Fruit fly (Drosophila melanogaster) whole organism, wandering third instar larva: ENCODE measurements around the gene CG9609.
A peak's percentile ranks its signal among the peaks of the same experiment; 100 is the strongest.

Source experiments
- Abd-B ChIP-seq: fragments of >200 bp; optimal IDR thresholded peaks from 2 replicates; lab custom pipeline; 2017; ENCODE audit warnings: missing biosample characterization, missing genetic modification characterization
- CG32264 ChIP-seq: fragments of 200-800 bp; sonication (Bioruptor generic); optimal IDR thresholded peaks from 2 replicates; lab custom pipeline; 2016; ENCODE audit warnings: missing biosample characterization, missing genetic modification characterization
- CG9705 ChIP-seq: fragments of 200-800 bp; sonication (Bioruptor generic); optimal IDR thresholded peaks from 2 replicates; lab custom pipeline; 2018; ENCODE audit warnings: missing biosample characterization, mild to moderate bottlenecking, missing genetic modification characterization
- CrebA ChIP-seq: fragments of 200-800 bp; sonication (Bioruptor generic); optimal IDR thresholded peaks from 2 replicates; lab custom pipeline; 2016; ENCODE audit warnings: missing biosample characterization, mild to moderate bottlenecking, missing genetic modification characterization, borderline replicate concordance
- Dfd ChIP-seq: fragments of >200 bp; optimal IDR thresholded peaks from 2 replicates; lab custom pipeline; 2017; ENCODE audit warnings: missing biosample characterization, missing genetic modification characterization
- Dif ChIP-seq: fragments of 200-275, 200-300 bp; sonication (Bioruptor generic); optimal IDR thresholded peaks from 2 replicates; lab custom pipeline; 2018; ENCODE audit warnings: missing biosample characterization, missing genetic modification characterization; ENCODE audit not compliant: partially characterized antibody
- GATAd ChIP-seq: sonication (Bioruptor generic); optimal IDR thresholded peaks from 2 replicates; lab custom pipeline; 2016; ENCODE audit warnings: missing biosample characterization, missing genetic modification characterization
- HLH106 ChIP-seq: fragments of 200-800 bp; optimal IDR thresholded peaks from 3 replicates; lab custom pipeline; 2019; ENCODE audit warnings: missing biosample characterization, mild to moderate bottlenecking, missing genetic modification characterization, moderate library complexity
- Hnf4 ChIP-seq: fragments of 200-800 bp; sonication (Bioruptor generic); optimal IDR thresholded peaks from 2 replicates; lab custom pipeline; 2016; ENCODE audit warnings: missing biosample characterization, mild to moderate bottlenecking, missing genetic modification characterization
- Hr78 ChIP-seq: fragments of >200 bp; optimal IDR thresholded peaks from 2 replicates; lab custom pipeline; 2017; ENCODE audit warnings: missing biosample characterization, missing genetic modification characterization
- Hr83 ChIP-seq: fragments of 200-300 bp; sonication (Bioruptor generic); optimal IDR thresholded peaks from 2 replicates; lab custom pipeline; 2016; ENCODE audit warnings: missing biosample characterization, mild to moderate bottlenecking, missing genetic modification characterization, moderate library complexity; ENCODE audit not compliant: poor library complexity, severe bottlenecking
- Jra ChIP-seq: sonication (Bioruptor generic); optimal IDR thresholded peaks from 2 replicates; lab custom pipeline; 2016; ENCODE audit warnings: missing biosample characterization, missing genetic modification characterization
- Mio ChIP-seq: sonication (Bioruptor generic); optimal IDR thresholded peaks from 2 replicates; lab custom pipeline; 2016; ENCODE audit warnings: missing biosample characterization, missing genetic modification characterization
- Myc ChIP-seq: fragments of >200 bp; optimal IDR thresholded peaks from 2 replicates; lab custom pipeline; 2017
- N ChIP-seq: fragments of >200 bp; optimal IDR thresholded peaks from 2 replicates; lab custom pipeline; 2018; ENCODE audit warnings: missing biosample characterization, missing external identifiers, missing genetic modification characterization
- OdsH ChIP-seq: fragments of 200-800 bp; sonication (Bioruptor generic); optimal IDR thresholded peaks from 2 replicates; lab custom pipeline; 2016; ENCODE audit warnings: missing biosample characterization, mild to moderate bottlenecking, missing genetic modification characterization
- Rel ChIP-seq, 2 experiments: fragments of 200-800 bp; sonication (Bioruptor generic) in 1 of 2; optimal IDR thresholded peaks; 2 replicates in 1 of 2; 3 replicates in 1 of 2; lab custom pipeline; 2016 to 2019; ENCODE audit warnings: mild to moderate bottlenecking in 2 of 2, missing biosample characterization in 2 of 2, missing genetic modification characterization in 2 of 2, moderate library complexity in 1 of 2
- Sp1 ChIP-seq: fragments of 200-800 bp; sonication (Bioruptor generic); optimal IDR thresholded peaks from 3 replicates; lab custom pipeline; 2019; ENCODE audit warnings: missing biosample characterization, mild to moderate bottlenecking, missing genetic modification characterization, moderate library complexity
- Vsx2 ChIP-seq: fragments of 200-300, 225-300 bp; sonication (Bioruptor generic); optimal IDR thresholded peaks from 2 replicates; lab custom pipeline; 2018; ENCODE audit warnings: missing biosample characterization, missing genetic modification characterization; ENCODE audit not compliant: partially characterized antibody
- br ChIP-seq: fragments of 200-800 bp; sonication (Bioruptor generic); optimal IDR thresholded peaks from 2 replicates; lab custom pipeline; 2016; ENCODE audit warnings: missing biosample characterization, missing genetic modification characterization
- brk ChIP-seq: fragments of 200-800 bp; sonication (Bioruptor generic); optimal IDR thresholded peaks from 2 replicates; lab custom pipeline; 2016; ENCODE audit warnings: missing biosample characterization, mild to moderate bottlenecking, missing genetic modification characterization
- ey ChIP-seq: fragments of 200-800 bp; sonication (Bioruptor generic); optimal IDR thresholded peaks from 2 replicates; lab custom pipeline; 2016; ENCODE audit warnings: missing biosample characterization, missing genetic modification characterization
- foxo ChIP-seq, 2 experiments: fragments of 200-800 bp; sonication (Bioruptor generic); optimal IDR thresholded peaks; 2 replicates in 1 of 2; 3 replicates in 1 of 2; lab custom pipeline; 2016 to 2017; ENCODE audit warnings: missing biosample characterization in 2 of 2, missing genetic modification characterization in 2 of 2
- h ChIP-seq: fragments of 200-800 bp; sonication (Bioruptor generic); optimal IDR thresholded peaks from 3 replicates; lab custom pipeline; 2016; ENCODE audit warnings: missing biosample characterization, mild to moderate bottlenecking, missing genetic modification characterization
- jim ChIP-seq: fragments of 175-275, 200-325 bp; sonication (Bioruptor generic); optimal IDR thresholded peaks from 2 replicates; lab custom pipeline; 2016; ENCODE audit warnings: missing biosample characterization, mild to moderate bottlenecking, missing genetic modification characterization
- psq ChIP-seq: fragments of 200-800 bp; sonication (Bioruptor generic); optimal IDR thresholded peaks from 3 replicates; lab custom pipeline; 2017; ENCODE audit warnings: missing biosample characterization, mild to moderate bottlenecking, missing genetic modification characterization, moderate library complexity
- sage ChIP-seq: fragments of 200-800 bp; sonication (Bioruptor generic); optimal IDR thresholded peaks from 2 replicates; lab custom pipeline; 2016; ENCODE audit warnings: missing biosample characterization, mild to moderate bottlenecking, missing genetic modification characterization
- tai ChIP-seq: sonication (Bioruptor generic); optimal IDR thresholded peaks from 2 replicates; lab custom pipeline; 2016; ENCODE audit warnings: missing biosample characterization, missing genetic modification characterization
- usp ChIP-seq: fragments of >200 bp; optimal IDR thresholded peaks from 2 replicates; lab custom pipeline; 2017; ENCODE audit warnings: missing biosample characterization, missing genetic modification characterization
- woc ChIP-seq: sonication (Bioruptor generic); optimal IDR thresholded peaks from 2 replicates; lab custom pipeline; 2016; ENCODE audit warnings: missing biosample characterization, mild to moderate bottlenecking, missing genetic modification characterization

The CG9609 gene

DNA sequence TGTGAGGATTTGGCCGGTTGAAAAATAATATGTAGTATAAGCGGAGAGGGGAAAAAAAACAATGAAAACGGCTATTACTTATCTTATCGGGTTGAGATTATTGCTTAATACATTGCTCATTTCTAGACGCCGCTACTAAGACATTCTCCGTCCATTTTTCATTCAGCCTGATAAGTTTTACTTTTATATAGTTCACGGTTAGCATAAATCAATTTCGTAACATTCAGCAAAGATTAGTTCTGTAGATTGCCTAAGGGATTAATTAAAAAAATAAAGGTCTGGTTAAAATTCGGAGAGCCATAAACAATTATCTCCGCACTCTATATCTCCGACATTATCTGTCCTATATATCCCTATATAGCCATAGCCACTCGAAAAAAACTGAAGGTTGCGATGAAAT lies 39.3 kb downstream of the CG9609 start:
- TF ChIP-seq N (GFP tag; lab: Kevin White, UChicago) = no peak
- TF ChIP-seq OdsH = no peak
- TF ChIP-seq usp = no peak
- no peak for TF ChIP-seq foxo (GFP tag; optimal IDR thresholded peaks at IDR 0.05; lab: Kevin White, UChicago)
- no peak for TF ChIP-seq br (GFP tag; lab: Kevin White, UChicago)
- TF ChIP-seq Sp1 = no peak

DNA sequence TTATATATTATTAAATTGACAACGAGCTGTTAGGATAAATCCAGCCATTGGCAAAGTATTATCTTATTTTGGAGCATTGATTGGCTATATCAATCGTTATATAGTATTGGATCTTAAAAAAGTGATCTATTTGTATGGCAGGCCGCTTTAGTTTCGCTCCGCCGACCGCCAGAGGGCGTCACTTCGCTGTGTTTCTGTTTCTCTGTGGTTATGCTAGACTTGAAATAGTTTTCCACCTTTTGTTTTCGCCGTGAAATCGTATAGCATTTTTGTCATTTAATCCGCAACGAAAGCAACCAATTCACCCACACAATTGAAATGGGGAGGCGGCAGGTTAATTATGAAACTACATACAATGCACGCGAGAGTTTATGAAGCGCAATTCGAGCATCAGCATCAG lies 40.0 kb downstream of the CG9609 start:
- TF ChIP-seq br (GFP tag; lab: Kevin White, UChicago) (no peak), Jra (GFP tag; lab: Kevin White, UChicago) (no peak), Mio (no peak), woc (GFP tag; lab: Kevin White, UChicago) (no peak), foxo (GFP tag; optimal IDR thresholded peaks at IDR 0.05; lab: Kevin White, UChicago) (no peak)

DNA sequence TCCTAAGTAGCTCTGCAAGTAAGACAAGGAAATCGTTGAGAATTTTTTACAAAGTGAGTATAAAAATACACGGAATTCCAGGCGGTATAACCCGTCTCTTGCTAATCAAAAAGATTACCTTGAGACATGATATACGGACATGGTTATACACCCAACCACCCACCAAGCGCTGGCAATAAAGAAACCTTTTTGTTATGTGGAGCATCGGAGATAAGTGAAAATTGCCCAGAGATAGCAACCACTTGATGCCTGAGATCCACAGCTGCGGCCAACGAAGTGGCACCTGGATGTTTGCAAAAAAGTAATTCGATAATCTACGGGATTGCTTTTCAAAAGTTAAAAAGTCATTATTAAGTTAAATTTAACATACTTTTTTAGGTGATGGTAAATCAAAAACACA lies 40.9 kb downstream of the CG9609 start:
- TF ChIP-seq CG32264 = no peak
- TF ChIP-seq foxo (GFP tag; optimal IDR thresholded peaks at IDR 0.05; lab: Kevin White, UChicago) = no peak
- no peak for TF ChIP-seq ey (GFP tag; lab: Kevin White, UChicago)

DNA sequence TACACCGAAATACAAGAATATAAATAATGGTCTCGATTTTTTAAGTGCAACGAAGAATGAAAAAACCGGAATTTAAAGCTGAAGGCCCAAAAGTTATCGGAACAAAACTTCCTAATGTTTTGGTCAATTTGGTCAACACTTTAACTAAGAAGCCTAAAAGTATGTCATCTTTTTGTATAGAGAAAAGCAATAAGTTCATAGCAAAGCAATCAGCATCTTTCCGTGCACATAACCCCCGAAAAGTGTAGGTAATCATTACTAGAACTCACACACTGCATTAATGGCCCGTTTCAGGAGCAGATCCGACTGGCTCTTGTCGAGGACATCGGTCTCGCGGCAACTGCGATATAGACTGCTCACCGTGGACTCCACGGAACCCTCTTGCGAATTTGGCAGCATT lies 42.5 kb downstream of the CG9609 start:
- TF ChIP-seq Hr83 (GFP tag; lab: Kevin White, UChicago) (no peak), HLH106 (tag; lab: Kevin White, UChicago) (no peak), usp (no peak), Vsx2 (GFP tag; lab: Kevin White, UChicago) (peak; percentile 26), jim (GFP tag; lab: Kevin White, UChicago) (no peak), Dif (peak; percentile 54), Abd-B (GFP tag; lab: Kevin White, UChicago) (no peak), brk (GFP tag; lab: Kevin White, UChicago) (no peak), Mio (no peak), Hr78 (GFP tag; lab: Kevin White, UChicago) (no peak), Sp1 (no peak), Jra (GFP tag; lab: Kevin White, UChicago) (no peak), Hnf4 (no peak), h (GFP tag; lab: Kevin White, UChicago) (no peak), GATAd (GFP tag; lab: Kevin White, UChicago) (no peak), Rel (GFP tag; optimal IDR thresholded peaks at IDR 0.05; lab: Kevin White, UChicago) (no peak), Rel (tag; optimal IDR thresholded peaks at IDR 0.05; lab: Kevin White, UChicago) (no peak), CG32264 (no peak), CG9705 (no peak), Myc (lab: Kevin White, UChicago) (peak; percentile 20), sage (GFP tag; lab: Kevin White, UChicago) (no peak), CrebA (GFP tag; lab: Kevin White, UChicago) (no peak)
- TF ChIP-seq, all 38 proteins: peak for 3

DNA sequence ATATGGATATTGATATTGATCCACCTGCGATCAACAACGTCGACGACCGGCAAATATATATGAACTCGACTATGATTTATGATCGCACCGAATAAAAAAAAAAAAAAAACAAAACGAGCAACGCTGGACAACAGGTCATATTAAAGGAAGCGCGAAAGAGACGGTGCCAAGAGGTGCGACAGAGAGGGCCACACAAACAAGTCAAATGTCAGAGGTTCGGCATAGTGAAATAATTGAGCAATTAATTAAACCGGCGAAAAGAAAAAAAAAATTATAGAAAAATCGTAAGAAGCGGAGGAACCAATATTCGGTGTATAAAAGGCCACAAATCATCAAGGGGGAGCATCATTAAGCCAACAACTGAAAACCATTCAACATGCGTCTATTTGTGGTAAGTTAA lies 44.3 kb downstream of the CG9609 start, which contains the start of gene Twdlalpha:
Gene Twdlalpha (plus strand): TSS at position 301 of the 400 bp plus-strand sequence.
- no peak for TF ChIP-seq Hr78 (GFP tag; lab: Kevin White, UChicago)
- no peak for TF ChIP-seq brk (GFP tag; lab: Kevin White, UChicago)
- TF ChIP-seq usp = no peak
- no peak for TF ChIP-seq CG32264
- no peak for TF ChIP-seq Hnf4

DNA sequence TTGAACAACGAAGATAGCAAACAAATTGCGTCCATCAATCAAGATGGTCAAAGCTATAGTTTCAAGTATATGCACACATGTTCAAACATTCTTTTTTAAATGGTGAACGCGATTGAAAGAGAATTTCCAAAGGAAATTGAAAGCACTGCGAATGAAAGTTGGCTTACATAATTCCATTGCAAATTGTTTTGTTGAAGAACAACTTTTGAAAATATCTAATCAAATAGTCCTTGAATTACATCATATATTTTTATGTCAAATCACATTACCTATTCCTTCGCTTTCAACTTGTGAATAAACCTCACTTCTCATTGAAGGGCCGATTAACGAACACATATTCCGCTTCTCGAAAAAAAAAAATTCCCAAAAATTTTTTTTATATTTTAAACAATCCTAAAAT lies 46.2 kb downstream of the CG9609 start, which contains the start of gene CG32568:
Gene CG32568 (plus strand): TSS at position 301 of the 400 bp plus-strand sequence.
- TF ChIP-seq sage (GFP tag; lab: Kevin White, UChicago) (no peak), Abd-B (GFP tag; lab: Kevin White, UChicago) (no peak), Jra (GFP tag; lab: Kevin White, UChicago) (no peak), CrebA (GFP tag; lab: Kevin White, UChicago) (no peak), CG32264 (no peak), psq (GFP tag; lab: Kevin White, UChicago) (no peak), tai (GFP tag; lab: Kevin White, UChicago) (no peak), foxo (GFP tag; optimal IDR thresholded peaks at IDR 0.05; lab: Kevin White, UChicago) (no peak), Dfd (GFP tag; lab: Kevin White, UChicago) (no peak)
- TF ChIP-seq, all 38 proteins: peak for 0
